Worm (Caenorhabditis elegans) whole organism, midembryonic: Measurements from ENCODE around the gene T27F7.12.

ENCODE experiments used
- flt-1 ChIP-seq: fragments of 200-800 bp; sonication (Bioruptor generic); IDR thresholded peaks from 2 replicates; pipeline ENCODE4 v1.3.6; 2022; ENCODE audit warnings: missing genetic modification characterization, missing compliant biosample characterization
- tab-1 ChIP-seq: fragments of 200-800 bp; sonication (Bioruptor generic); IDR thresholded peaks from 2 replicates; pipeline ENCODE4 v1.3.6; 2022; ENCODE audit warnings: missing genetic modification characterization, missing compliant biosample characterization
- ztf-23 ChIP-seq: fragments of 200-800 bp; sonication (Bioruptor generic); IDR thresholded peaks from 2 replicates; pipeline ENCODE4 v1.3.6; 2022; ENCODE audit warnings: missing genetic modification reagents, missing genetic modification characterization, missing compliant biosample characterization
- ztf-29 ChIP-seq: fragments of 200-800 bp; sonication (Bioruptor generic); IDR thresholded peaks from 2 replicates; pipeline ENCODE4 v1.3.6; 2022; ENCODE audit warnings: missing genetic modification reagents, missing genetic modification characterization, missing compliant biosample characterization

DNA sequence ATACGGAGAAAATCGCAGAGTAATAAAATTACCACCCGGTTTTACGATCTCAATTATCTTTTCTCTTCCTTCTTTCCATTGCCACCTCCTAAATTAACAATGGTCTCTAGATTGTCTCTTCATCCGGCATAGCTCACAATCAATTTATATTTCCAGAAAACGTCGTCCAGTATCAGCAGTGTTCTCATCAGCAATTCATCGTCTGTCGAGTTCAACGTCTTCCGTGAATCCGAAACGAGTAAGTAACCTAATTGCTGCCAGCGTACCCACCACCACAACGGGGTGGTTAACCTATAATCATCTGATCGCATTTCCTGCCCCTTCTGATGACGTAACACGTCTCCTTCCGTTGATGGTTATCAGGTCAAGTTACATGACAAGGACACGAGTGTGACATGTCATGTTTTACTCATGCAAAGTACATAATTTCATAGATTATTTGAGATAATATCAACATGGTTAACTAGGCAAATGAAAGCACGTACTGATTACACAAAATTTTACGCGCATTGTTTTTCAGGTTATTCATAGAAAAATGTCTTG is 3.9 kb upstream of the T27F7.12 start:
- TF ChIP-seq ztf-29 (GFP tag; lab: Robert Waterston, UW) (no peak), flt-1 (GFP tag; lab: Robert Waterston, UW) (no peak), tab-1 (GFP tag; lab: Robert Waterston, UW) (no peak), ztf-23 (GFP tag; lab: Robert Waterston, UW) (no peak)
